Fruit fly (Drosophila melanogaster) whole organism, larva: ENCODE measurements around the gene CG7094.

Source experiments
- noc ChIP-seq: fragments of 200-800 bp; sonication (Bioruptor generic); optimal IDR thresholded peaks from 3 replicates; lab custom pipeline; 2019; ENCODE audit warnings: missing biosample characterization, mild to moderate bottlenecking, missing genetic modification characterization, moderate library complexity

CG7094 gene

dm6 chr2L:17559275-17559674, 3.7 kb upstream of the CG7094 start:
- no peak for TF ChIP-seq noc (tag; lab: Kevin White, UChicago)

dm6 chr2L:17558111-17558773, 2.7 kb upstream of the CG7094 start:
- TF ChIP-seq noc (tag; lab: Kevin White, UChicago): peak; percentile 31

DNA sequence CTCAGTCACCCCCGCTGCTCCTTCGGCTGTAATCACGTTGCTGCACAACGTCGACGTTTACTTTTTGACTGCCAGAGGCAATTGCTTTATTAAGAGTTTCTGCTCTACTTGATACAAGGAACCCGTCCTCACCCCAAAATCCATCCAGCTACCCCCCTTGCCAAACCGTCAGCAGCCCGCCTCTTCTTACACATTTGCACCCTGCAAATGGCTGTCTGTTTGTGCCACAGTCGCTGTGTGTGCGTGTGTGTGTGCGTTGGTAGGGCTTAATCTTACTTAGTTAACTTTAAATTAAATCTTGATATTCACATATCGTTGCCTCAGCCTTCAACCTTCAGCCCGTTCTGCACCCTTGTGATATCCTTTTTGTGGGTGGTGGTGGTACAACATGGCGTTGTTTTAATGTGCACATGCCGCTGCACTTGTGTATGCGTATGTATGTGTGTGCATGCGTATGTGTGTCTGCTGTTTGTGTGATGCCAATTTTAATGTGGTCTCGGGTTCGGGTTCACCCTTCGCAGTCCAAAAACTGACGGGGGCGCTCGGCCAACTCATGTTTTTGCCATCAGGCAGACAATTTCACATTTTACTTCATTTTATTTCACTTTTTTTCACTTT, 12.8 kb downstream of the CG7094 start:
- TF ChIP-seq noc (tag; lab: Kevin White, UChicago): no peak

DNA sequence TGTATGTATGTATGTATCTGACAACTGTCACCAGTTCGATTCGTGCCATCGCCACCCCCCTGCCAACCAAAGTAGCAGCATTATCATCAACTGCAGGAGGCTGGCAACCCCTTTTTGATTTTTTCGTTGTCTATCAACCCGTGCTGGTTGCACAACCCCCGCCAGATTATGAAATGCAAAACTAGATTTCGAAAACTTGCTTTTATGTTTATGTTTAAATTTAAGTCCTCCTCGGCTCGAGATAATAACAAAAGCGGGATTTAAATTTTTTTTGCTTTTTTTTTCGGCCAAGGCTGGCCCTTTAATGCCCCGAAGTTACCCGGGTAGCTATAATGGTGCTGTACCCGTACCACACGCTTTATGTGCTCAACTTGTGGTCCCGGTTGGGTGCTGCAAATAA, 14.5 kb downstream of the CG7094 start:
- TF ChIP-seq noc (tag; lab: Kevin White, UChicago): no peak

DNA sequence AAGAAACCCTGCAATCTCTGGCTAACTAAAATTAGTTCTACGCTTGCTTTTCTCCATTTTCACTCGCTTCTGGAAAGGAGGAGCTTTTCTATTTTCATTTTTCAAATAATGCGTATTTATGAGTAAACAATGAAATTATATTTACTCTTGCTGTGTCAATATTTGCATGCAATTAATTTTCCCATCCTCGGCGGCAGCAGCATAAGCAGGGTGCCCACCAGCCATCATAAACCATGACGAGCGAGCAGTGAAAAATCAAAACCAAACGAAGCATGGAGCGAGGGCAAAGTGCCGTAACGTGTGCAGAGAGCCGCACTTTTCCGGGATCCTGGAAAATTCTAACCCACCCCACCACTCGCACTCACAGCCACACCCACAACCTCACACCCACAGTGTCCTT, 21.8 kb downstream of the CG7094 start:
- TF ChIP-seq noc (tag; lab: Kevin White, UChicago): no peak

DNA sequence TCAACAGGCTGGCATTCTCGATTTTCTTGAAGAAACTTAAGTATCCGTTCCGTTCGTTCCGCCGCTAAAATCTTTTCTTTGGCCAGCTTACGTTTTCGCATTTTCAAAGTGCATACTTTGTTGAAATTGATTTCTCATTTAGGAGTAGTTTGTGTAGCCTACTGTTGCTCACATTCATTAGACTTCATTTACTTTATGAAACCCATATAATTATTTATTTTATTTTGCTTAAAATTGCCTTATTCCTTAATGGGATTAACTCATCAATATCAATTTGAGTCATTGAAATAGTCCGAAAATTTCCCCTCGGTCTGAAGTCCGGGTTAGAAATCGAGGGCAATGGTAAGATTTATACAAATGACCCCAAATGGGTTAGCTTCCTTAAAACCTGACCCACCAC, 23.4 kb downstream of the CG7094 start, which contains the start of gene CG15145:
TSS of gene CG15145 (minus strand) at position 101 of the 400 bp plus-strand sequence.
- TF ChIP-seq noc (tag; lab: Kevin White, UChicago): no peak

dm6 chr2L:17529022-17529421, 26.5 kb downstream of the CG7094 start, which contains the start of gene CG15144:
TSS of gene CG15144 (minus strand) at chr2L:17529122.
- TF ChIP-seq noc (tag; lab: Kevin White, UChicago): no peak

dm6 chr2L:17524449-17524848, 31.1 kb downstream of the CG7094 start, which contains the start of gene CG15143:
TSS of gene CG15143 (minus strand) at chr2L:17524549.
- TF ChIP-seq noc (tag; lab: Kevin White, UChicago): no peak

DNA sequence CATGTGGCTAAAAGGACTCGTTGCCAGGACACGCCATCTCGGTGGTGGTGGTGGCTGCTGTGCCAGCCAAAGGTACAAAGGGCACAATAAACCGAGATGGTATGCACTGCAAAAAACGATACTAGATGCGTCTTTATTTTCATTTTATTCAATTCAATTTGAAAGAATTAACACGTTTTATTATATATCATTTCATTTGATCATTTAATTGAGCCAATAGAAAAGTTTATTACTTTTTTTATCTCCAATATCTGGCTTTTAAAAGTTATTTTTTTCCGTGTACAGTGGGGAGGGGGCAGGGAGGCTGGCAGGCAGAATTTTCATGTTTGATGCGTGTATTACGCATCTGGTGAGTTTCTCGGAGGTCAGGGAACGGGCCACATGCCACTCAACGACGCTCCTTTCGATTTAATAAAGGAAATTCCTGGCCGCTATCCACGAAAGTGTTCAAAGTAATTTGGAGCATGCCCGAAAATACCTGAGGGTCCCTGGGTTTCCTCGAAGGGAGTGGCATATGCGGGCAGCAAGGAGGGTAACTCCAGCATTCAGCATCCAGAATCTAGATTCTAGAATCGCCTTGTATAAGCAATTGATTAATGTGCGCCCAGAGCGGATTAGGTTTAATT, 41.4 kb downstream of the CG7094 start:
- TF ChIP-seq noc (tag; lab: Kevin White, UChicago): peak; percentile 32
